Comparison of ENCODE assay signal across 1 fruit fly cellular context in genomic region chr3R:21065010-21065695, dm6.
TF ChIP-seq lines count a peak whose summit lies in the region.

Gene AnxB9, plus strand, starts transcription at chr3R:21065241.

TF ChIP-seq in whole organism, embryonic, 481 proteins besides CTCF, POLR2A, EP300 and RAD21 (continued from another document and continues in another):
- TF ChIP-seq CG17802 (tag; optimal IDR thresholded peaks at IDR 0.05; lab: Kevin White, UChicago) (no peak), mld (GFP tag; IDR thresholded peaks at IDR 0.05; lab: Robert Waterston, UW; ENCODE audit: partially characterized antibody) (0 out of 3 replicates have a peak, but pooled peaks have one; percentile 53), GATAe (GFP tag; conservative IDR thresholded peaks at IDR 0.05; lab: Robert Waterston, UW) (no peak), CG15514 (GFP tag; optimal IDR thresholded peaks at IDR 0.05; lab: Kevin White, UChicago) (peak; percentile 72), Awh (GFP tag; IDR thresholded peaks at IDR 0.05; lab: Robert Waterston, UW) (no peak; the same call in 1 of the 2 replicates), lilli (GFP tag; optimal IDR thresholded peaks at IDR 0.05; lab: Kevin White, UChicago) (peak; percentile 47), CG6175 (GFP tag; IDR thresholded peaks at IDR 0.05; lab: Robert Waterston, UW) (no peak), bbx (GFP tag; IDR thresholded peaks at IDR 0.05; lab: Robert Waterston, UW; ENCODE audit: partially characterized antibody) (peak; percentile 75), lmd (GFP tag; IDR thresholded peaks at IDR 0.05; lab: Robert Waterston, UW) (no peak; the same call in 1 of the 2 replicates), esg (GFP tag; conservative IDR thresholded peaks at IDR 0.05; lab: Robert Waterston, UW) (no peak), CG12071 (GFP tag; optimal IDR thresholded peaks at IDR 0.05; lab: Kevin White, UChicago) (peak; percentile 70), Asciz (GFP tag; optimal IDR thresholded peaks at IDR 0.05; lab: Kevin White, UChicago) (peak; percentile 29), CG4404 (GFP tag; IDR thresholded peaks at IDR 0.05; lab: Robert Waterston, UW) (no peak), pros (GFP tag; optimal IDR thresholded peaks at IDR 0.05; lab: Kevin White, UChicago) (no peak), CG17186 (GFP tag; optimal IDR thresholded peaks at IDR 0.05; lab: Kevin White, UChicago) (no peak), Deaf1 (tag; optimal IDR thresholded peaks at IDR 0.05; lab: Kevin White, UChicago) (peak; percentile 30), abd-A (tag; optimal IDR thresholded peaks at IDR 0.05; lab: Kevin White, UChicago) (peak; percentile 15), CG17328 (GFP tag; IDR thresholded peaks at IDR 0.05; lab: Robert Waterston, UW) (peak; percentile 29; the same call in 1 of the 2 replicates), phol (tag; optimal IDR thresholded peaks at IDR 0.05; lab: Kevin White, UChicago) (no peak), CG1603 (tag; optimal IDR thresholded peaks at IDR 0.05; lab: Kevin White, UChicago) (peak; percentile 43), CG17612 (GFP tag; IDR thresholded peaks at IDR 0.05; lab: Robert Waterston, UW) (no peak), Hand (GFP tag; optimal IDR thresholded peaks at IDR 0.05; lab: Kevin White, UChicago) (peak; percentile 75), repo (GFP tag; optimal IDR thresholded peaks at IDR 0.05; lab: Kevin White, UChicago) (peak; percentile 22), bsh (GFP tag; optimal IDR thresholded peaks at IDR 0.05; lab: Kevin White, UChicago) (peak in 1 of 2 experiments; percentile 20), Ets65A (GFP tag; lab: Kevin White, UChicago) (no peak), Sox100B (GFP tag; optimal IDR thresholded peaks at IDR 0.05; lab: Kevin White, UChicago) (no peak), Mrtf (GFP tag; IDR thresholded peaks at IDR 0.05; lab: Robert Waterston, UW) (no peak), ro (GFP tag; IDR thresholded peaks at IDR 0.05; lab: Robert Waterston, UW) (no peak), CG10267 (tag; optimal IDR thresholded peaks at IDR 0.05; lab: Kevin White, UChicago) (no peak), CG7357 (GFP tag; IDR thresholded peaks at IDR 0.05; lab: Robert Waterston, UW) (no peak), CG4282 (GFP tag; optimal IDR thresholded peaks at IDR 0.05; lab: Kevin White, UChicago) (peak; percentile 8), CG7556 (GFP tag; optimal IDR thresholded peaks at IDR 0.05; lab: Kevin White, UChicago) (no peak), CG15479 (GFP tag; optimal IDR thresholded peaks at IDR 0.05; lab: Kevin White, UChicago) (no peak), CG18619 (GFP tag; optimal IDR thresholded peaks at IDR 0.05; lab: Kevin White, UChicago) (peak; percentile 6), MTF-1 (GFP tag; optimal IDR thresholded peaks at IDR 0.05; lab: Kevin White, UChicago; ENCODE audit: borderline replicate concordance) (peak; percentile 71), Sry-δ (GFP tag; optimal IDR thresholded peaks at IDR 0.05; lab: Kevin White, UChicago) (peak; percentile 82), CG3065 (GFP tag; optimal IDR thresholded peaks at IDR 0.05; lab: Kevin White, UChicago) (no peak), Hey (tag; optimal IDR thresholded peaks at IDR 0.05; lab: Kevin White, UChicago) (no peak), Ssrp (tag; optimal IDR thresholded peaks at IDR 0.05; lab: Kevin White, UChicago) (no peak), sc (optimal IDR thresholded peaks at IDR 0.05; lab: Kevin White, UChicago) (no peak), sc (GFP tag; optimal IDR thresholded peaks at IDR 0.05; lab: Kevin White, UChicago) (no peak), CG12744 (GFP tag; optimal IDR thresholded peaks at IDR 0.05; lab: Kevin White, UChicago) (peak; percentile 32), Adf1 (GFP tag; IDR thresholded peaks at IDR 0.05; lab: Robert Waterston, UW) (peak; percentile 36; the same call in 1 of the 2 replicates), Abd-B (GFP tag; optimal IDR thresholded peaks at IDR 0.05; lab: Kevin White, UChicago) (no peak), vnd (GFP tag; IDR thresholded peaks at IDR 0.05; lab: Robert Waterston, UW; ENCODE audit: partially characterized antibody) (no peak), kni (GFP tag; optimal IDR thresholded peaks at IDR 0.05; lab: Kevin White, UChicago) (no peak), eve (GFP tag; optimal IDR thresholded peaks at IDR 0.05; lab: Kevin White, UChicago) (no peak), Hr51 (GFP tag; optimal IDR thresholded peaks at IDR 0.05; lab: Kevin White, UChicago) (no peak), CG11398 (GFP tag; optimal IDR thresholded peaks at IDR 0.05; lab: Kevin White, UChicago) (no peak), CG10209 (GFP tag; optimal IDR thresholded peaks at IDR 0.05; lab: Kevin White, UChicago) (no peak), Med (GFP tag; lab: Kevin White, UChicago) (peak; percentile 89), gce (GFP tag; IDR thresholded peaks at IDR 0.05; lab: Robert Waterston, UW) (no peak), Blimp-1 (GFP tag; optimal IDR thresholded peaks at IDR 0.05; lab: Kevin White, UChicago) (peak; percentile 18), Mes4 (GFP tag; optimal IDR thresholded peaks at IDR 0.05; lab: Kevin White, UChicago) (peak; percentile 45), pho (GFP tag; optimal IDR thresholded peaks at IDR 0.05; lab: Kevin White, UChicago) (peak; percentile 39), mirr (GFP tag; optimal IDR thresholded peaks at IDR 0.05; lab: Kevin White, UChicago) (peak; percentile 40), Meics (GFP tag; optimal IDR thresholded peaks at IDR 0.05; lab: Kevin White, UChicago) (peak; percentile 48), CG30020 (tag; optimal IDR thresholded peaks at IDR 0.05; lab: Kevin White, UChicago) (no peak), ara (GFP tag; IDR thresholded peaks at IDR 0.05; lab: Robert Waterston, UW) (no peak), CG12942 (GFP tag; optimal IDR thresholded peaks at IDR 0.05; lab: Kevin White, UChicago) (no peak), insv (GFP tag; optimal IDR thresholded peaks at IDR 0.05; lab: Kevin White, UChicago) (no peak), CG13287 (GFP tag; IDR thresholded peaks at IDR 0.05; lab: Robert Waterston, UW; ENCODE audit: partially characterized antibody) (no peak; the same call in 1 of the 2 replicates), zf30C (GFP tag; optimal IDR thresholded peaks at IDR 0.05; lab: Kevin White, UChicago) (no peak), gcm (GFP tag; optimal IDR thresholded peaks at IDR 0.05; lab: Kevin White, UChicago) (no peak), CG10321 (GFP tag; IDR thresholded peaks at IDR 0.05; lab: Robert Waterston, UW) (no peak), E2f1 (GFP tag; IDR thresholded peaks at IDR 0.05; lab: Robert Waterston, UW) (peak; percentile 39; the same call in 1 of the 2 replicates), Nf-YA (GFP tag; IDR thresholded peaks at IDR 0.05; lab: Robert Waterston, UW) (no peak), fd96Cb (tag; optimal IDR thresholded peaks at IDR 0.05; lab: Kevin White, UChicago) (no peak), CG10654 (GFP tag; optimal IDR thresholded peaks at IDR 0.05; lab: Kevin White, UChicago) (no peak), emc (GFP tag; optimal IDR thresholded peaks at IDR 0.05; lab: Kevin White, UChicago) (no peak), cato (GFP tag; optimal IDR thresholded peaks at IDR 0.05; lab: Kevin White, UChicago; ENCODE audit: borderline replicate concordance) (no peak), CG10274 (GFP tag; optimal IDR thresholded peaks at IDR 0.05; lab: Kevin White, UChicago) (no peak), B-H1 (GFP tag; IDR thresholded peaks at IDR 0.05; lab: Robert Waterston, UW) (no peak), CG9876 (GFP tag; optimal IDR thresholded peaks at IDR 0.05; lab: Kevin White, UChicago) (no peak), Spps (tag; optimal IDR thresholded peaks at IDR 0.05; lab: Kevin White, UChicago) (no peak), trem (tag; optimal IDR thresholded peaks at IDR 0.05; lab: Kevin White, UChicago) (peak; percentile 41), NfI (GFP tag; optimal IDR thresholded peaks at IDR 0.05; lab: Kevin White, UChicago) (peak; percentile 10), oc (tag; optimal IDR thresholded peaks at IDR 0.05; lab: Kevin White, UChicago) (peak; percentile 13), croc (GFP tag; conservative IDR thresholded peaks at IDR 0.05; lab: Robert Waterston, UW) (no peak), CG5245 (GFP tag; optimal IDR thresholded peaks at IDR 0.05; lab: Kevin White, UChicago) (no peak), CG32767 (GFP tag; IDR thresholded peaks at IDR 0.05; lab: Robert Waterston, UW) (no peak), CG9437 (GFP tag; optimal IDR thresholded peaks at IDR 0.05; lab: Kevin White, UChicago) (no peak), Gsc (GFP tag; IDR thresholded peaks at IDR 0.05; lab: Robert Waterston, UW) (no peak), CG8478 (optimal IDR thresholded peaks at IDR 0.05; lab: Kevin White, UChicago) (no peak), z (GFP tag; IDR thresholded peaks at IDR 0.05; lab: Robert Waterston, UW) (no peak), ase (GFP tag; IDR thresholded peaks at IDR 0.05; lab: Robert Waterston, UW) (no peak), da (GFP tag; optimal IDR thresholded peaks at IDR 0.05; lab: Kevin White, UChicago) (no peak), Ets97D (GFP tag; optimal IDR thresholded peaks at IDR 0.05; lab: Kevin White, UChicago) (no peak), chinmo (GFP tag; IDR thresholded peaks at IDR 0.05; lab: Robert Waterston, UW; ENCODE audit: partially characterized antibody) (peak; percentile 82; the same call in 3 of the 4 replicates), dmrt11E (tag; optimal IDR thresholded peaks at IDR 0.05; lab: Kevin White, UChicago) (no peak), CG13775 (GFP tag; optimal IDR thresholded peaks at IDR 0.05; lab: Kevin White, UChicago) (no peak), btn (GFP tag; optimal IDR thresholded peaks at IDR 0.05; lab: Kevin White, UChicago) (no peak), ap (GFP tag; IDR thresholded peaks at IDR 0.05; lab: Robert Waterston, UW) (no peak), hth (optimal IDR thresholded peaks at IDR 0.05; lab: Kevin White, UChicago) (no peak), CG43689 (GFP tag; IDR thresholded peaks at IDR 0.05; lab: Robert Waterston, UW) (no peak), Stat92E (GFP tag; optimal IDR thresholded peaks at IDR 0.05; lab: Kevin White, UChicago) (peak in 1 of 3 experiments; percentile 37), Sox102F (GFP tag; optimal IDR thresholded peaks at IDR 0.05; lab: Kevin White, UChicago) (no peak), Jarid2 (GFP tag; optimal IDR thresholded peaks at IDR 0.05; lab: Kevin White, UChicago) (peak; percentile 84), al (GFP tag; IDR thresholded peaks at IDR 0.05; lab: Robert Waterston, UW) (no peak), CG13424 (tag; optimal IDR thresholded peaks at IDR 0.05; lab: Kevin White, UChicago) (no peak), CG10462 (GFP tag; optimal IDR thresholded peaks at IDR 0.05; lab: Kevin White, UChicago) (no peak), bowl (GFP tag; IDR thresholded peaks at IDR 0.05; lab: Robert Waterston, UW) (0 out of 2 replicates have a peak, but pooled peaks have one; percentile 23), bab2 (GFP tag; optimal IDR thresholded peaks at IDR 0.05; lab: Kevin White, UChicago) (no peak), nerfin-1 (tag; optimal IDR thresholded peaks at IDR 0.05; lab: Kevin White, UChicago) (peak; percentile 4), kah (GFP tag; optimal IDR thresholded peaks at IDR 0.05; lab: Kevin White, UChicago) (no peak), CkIIα-i1 (GFP tag; IDR thresholded peaks at IDR 0.05; lab: Robert Waterston, UW) (no peak), Fer1 (GFP tag; optimal IDR thresholded peaks at IDR 0.05; lab: Kevin White, UChicago) (peak; percentile 57), Lim3 (GFP tag; IDR thresholded peaks at IDR 0.05; lab: Robert Waterston, UW) (no peak), gt (GFP tag; IDR thresholded peaks at IDR 0.05; lab: Robert Waterston, UW) (no peak), ttk (GFP tag; IDR thresholded peaks at IDR 0.05; lab: Robert Waterston, UW) (0 out of 2 replicates have a peak, but pooled peaks have one; percentile 30), CG15696 (tag; optimal IDR thresholded peaks at IDR 0.05; lab: Kevin White, UChicago) (no peak), ato (GFP tag; IDR thresholded peaks at IDR 0.05; lab: Robert Waterston, UW; ENCODE audit: partially characterized antibody) (peak; percentile 39), schlank (tag; optimal IDR thresholded peaks at IDR 0.05; lab: Kevin White, UChicago) (peak; percentile 39), CG2199 (GFP tag; IDR thresholded peaks at IDR 0.05; lab: Robert Waterston, UW) (peak; percentile 72; the same call in 2 of the 3 replicates), chm (GFP tag; IDR thresholded peaks at IDR 0.05; lab: Robert Waterston, UW) (no peak), CG9932 (GFP tag; IDR thresholded peaks at IDR 0.05; lab: Robert Waterston, UW) (peak; percentile 59), CG7987 (GFP tag; optimal IDR thresholded peaks at IDR 0.05; lab: Kevin White, UChicago) (peak; percentile 71), CG6765 (GFP tag; optimal IDR thresholded peaks at IDR 0.05; lab: Kevin White, UChicago) (peak; percentile 65), Bgb (GFP tag; IDR thresholded peaks at IDR 0.05; lab: Robert Waterston, UW; ENCODE audit: partially characterized antibody) (peak; percentile 80), CG7928 (GFP tag; optimal IDR thresholded peaks at IDR 0.05; lab: Kevin White, UChicago) (no peak), CG8281 (tag; optimal IDR thresholded peaks at IDR 0.05; lab: Kevin White, UChicago) (no peak), lbe (GFP tag; optimal IDR thresholded peaks at IDR 0.05; lab: Kevin White, UChicago) (peak; percentile 68), unpg (GFP tag; optimal IDR thresholded peaks at IDR 0.05; lab: Kevin White, UChicago) (peak; percentile 28), CG2875 (GFP tag; optimal IDR thresholded peaks at IDR 0.05; lab: Kevin White, UChicago) (no peak), jumu (GFP tag; optimal IDR thresholded peaks at IDR 0.05; lab: Kevin White, UChicago) (no peak), CG17568 (GFP tag; optimal IDR thresholded peaks at IDR 0.05; lab: Kevin White, UChicago) (peak; percentile 67), en (GFP tag; optimal IDR thresholded peaks at IDR 0.05; lab: Kevin White, UChicago) (no peak), shn (GFP tag; optimal IDR thresholded peaks at IDR 0.05; lab: Kevin White, UChicago) (peak; percentile 19), cwo (GFP tag; optimal IDR thresholded peaks at IDR 0.05; lab: Kevin White, UChicago) (peak; percentile 14), CG11247 (GFP tag; IDR thresholded peaks at IDR 0.05; lab: Robert Waterston, UW) (peak; percentile 50), fd3F (GFP tag; optimal IDR thresholded peaks at IDR 0.05; lab: Kevin White, UChicago) (no peak), wdn (GFP tag; IDR thresholded peaks at IDR 0.05; lab: Robert Waterston, UW) (no peak), Bdp1 (GFP tag; optimal IDR thresholded peaks at IDR 0.05; lab: Kevin White, UChicago) (no peak), CG7786 (GFP tag; optimal IDR thresholded peaks at IDR 0.05; lab: Kevin White, UChicago) (no peak), HLH3B (GFP tag; IDR thresholded peaks at IDR 0.05; lab: Robert Waterston, UW) (no peak)
